Worm (Caenorhabditis elegans): Measurements from ENCODE around the gene gcst-1.

DNA sequence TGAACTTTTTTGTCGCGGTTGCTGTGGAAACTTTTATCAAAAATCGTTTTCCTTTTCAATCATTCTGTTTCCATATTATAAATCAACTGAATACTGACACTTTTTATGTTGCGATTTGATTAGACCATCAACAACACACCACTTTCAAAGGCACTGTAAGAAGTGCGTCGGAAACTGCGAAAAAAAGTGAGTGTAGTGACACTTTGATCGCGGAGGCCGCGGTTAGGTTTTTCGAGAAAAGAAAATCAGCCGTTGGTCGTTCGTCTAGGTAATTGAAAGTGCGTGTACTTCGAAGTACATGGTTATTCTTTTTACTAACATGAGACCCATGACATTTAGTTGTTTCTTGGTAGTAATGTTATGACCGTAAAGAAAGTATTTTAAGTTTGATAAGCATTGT is 17.1 kb upstream of the gcst-1 start:
- no peak for TF ChIP-seq ztf-29 (GFP tag; IDR thresholded peaks at IDR 0.05)
- TF ChIP-seq ztf-23 (GFP tag; IDR thresholded peaks at IDR 0.05) = no peak
- no peak for TF ChIP-seq tab-1 (GFP tag; IDR thresholded peaks at IDR 0.05)
- TF ChIP-seq ref-1 (GFP tag; conservative IDR thresholded peaks at IDR 0.05) = no peak
- no peak for TF ChIP-seq flt-1 (GFP tag; IDR thresholded peaks at IDR 0.05)
- TF ChIP-seq cog-1 (tag; optimal IDR thresholded peaks at IDR 0.05) = no peak
- no peak for TF ChIP-seq T22C8.4 (GFP tag; IDR thresholded peaks at IDR 0.05)

All from whole organism, midembryonic.